Worm (Caenorhabditis elegans): ENCODE results near the gene Y94H6A.3.

The Y94H6A.3 gene

DNA sequence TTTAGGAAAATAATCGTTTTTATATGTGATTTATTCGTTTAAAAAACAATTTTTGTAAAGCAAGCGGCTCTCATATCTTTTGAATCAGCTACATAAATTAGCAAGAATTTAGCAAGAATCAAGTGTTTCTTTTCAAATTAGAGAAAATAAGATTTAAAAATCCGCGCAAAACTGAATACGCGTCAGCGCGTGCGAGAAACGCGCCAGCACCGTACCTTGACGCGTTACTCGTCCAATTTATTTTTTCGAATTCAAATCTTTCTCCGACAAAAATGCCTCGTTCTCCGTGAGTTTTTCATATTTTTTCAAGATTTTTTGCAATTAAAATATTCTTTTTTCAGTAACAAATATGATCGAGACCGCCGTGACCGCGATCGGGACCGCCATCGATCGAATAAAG, at the start of gene Y94H6A.3:
Gene Y94H6A.3 (plus strand): TSS at position 232 of the 400 bp plus-strand sequence.
- TF ChIP-seq F13C5.2 (tag; optimal IDR thresholded peaks at IDR 0.05) (peak; percentile 69), ceh-36 (tag; optimal IDR thresholded peaks at IDR 0.05) (no peak), flt-1 (GFP tag; IDR thresholded peaks at IDR 0.05) (peak; percentile 51; the same call in 1 of the 2 replicates), sea-1 (GFP tag; conservative IDR thresholded peaks at IDR 0.05) (no peak)

DNA sequence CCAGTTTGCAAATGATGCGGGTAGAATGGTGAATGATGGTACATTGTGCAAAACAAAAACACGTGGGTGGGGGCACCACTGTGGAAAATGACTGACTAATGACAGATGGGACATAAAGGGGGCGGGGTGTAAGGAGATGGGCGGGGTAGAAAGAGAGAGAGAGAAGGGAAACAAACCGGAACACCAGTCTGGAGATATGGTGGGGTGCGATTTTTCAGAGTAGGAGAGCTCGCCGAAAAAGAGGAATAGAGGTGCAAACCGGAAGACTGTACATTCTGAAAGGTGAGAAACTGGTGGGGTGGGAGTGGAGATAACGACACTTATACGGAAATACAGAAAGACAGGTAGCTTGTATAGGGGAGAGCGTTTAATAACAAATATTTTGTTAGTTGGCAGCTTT, 48.1 kb upstream of the Y94H6A.3 start, which contains the start of gene ngn-1:
Gene ngn-1 (minus strand): TSS at position 101 of the 400 bp plus-strand sequence.
- TF ChIP-seq hnd-1 (tag; optimal IDR thresholded peaks at IDR 0.05), result no peak

DNA sequence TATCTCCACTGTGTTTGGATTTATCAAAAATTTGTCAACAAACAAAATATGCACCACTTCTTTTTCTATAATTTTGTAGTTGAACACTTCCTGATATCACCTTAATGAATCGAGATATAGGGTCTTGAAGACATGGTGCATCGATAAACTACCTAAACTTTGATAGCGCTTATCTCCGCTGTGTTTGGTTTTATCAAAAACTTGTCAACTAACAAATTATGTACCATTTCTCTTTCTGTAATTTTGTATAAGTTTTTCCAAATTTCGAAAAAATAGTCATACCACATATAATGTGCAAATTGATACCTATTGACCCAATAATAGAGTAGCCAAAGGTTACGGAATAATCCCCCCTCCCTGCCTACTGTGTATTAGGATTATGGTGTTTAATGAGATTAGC, 46.2 kb upstream of the Y94H6A.3 start:
- TF ChIP-seq ama-1 (optimal IDR thresholded peaks at IDR 0.05) (no peak), ceh-36 (tag; optimal IDR thresholded peaks at IDR 0.05) (peak; percentile 55), ets-7 (tag; optimal IDR thresholded peaks at IDR 0.05) (no peak)

DNA sequence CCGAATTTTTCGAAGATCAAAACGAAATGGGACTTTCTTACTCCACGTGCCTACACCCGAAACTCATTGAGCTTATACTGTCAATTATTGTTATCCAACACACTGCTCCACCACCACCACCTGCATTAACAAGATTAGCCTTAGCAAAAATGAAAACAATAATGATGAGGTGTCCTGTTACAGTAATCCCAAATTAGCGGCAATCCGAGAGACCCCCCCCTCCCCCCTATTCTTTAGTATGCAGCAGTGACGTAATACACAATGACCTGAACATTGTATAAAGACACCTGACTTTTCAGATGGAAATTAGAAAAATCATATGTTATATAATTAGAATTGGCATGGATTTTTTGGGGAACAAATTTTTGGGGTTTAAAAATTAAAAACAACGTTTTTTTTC, 41.3 kb upstream of the Y94H6A.3 start:
- TF ChIP-seq tbx-37 (GFP tag; conservative IDR thresholded peaks at IDR 0.05) (no peak), ets-7 (tag; optimal IDR thresholded peaks at IDR 0.05) (no peak), scrt-1 (GFP tag; IDR thresholded peaks at IDR 0.05) (no peak), ama-1 (optimal IDR thresholded peaks at IDR 0.05) (no peak), B0310.2 (tag; optimal IDR thresholded peaks at IDR 0.05) (no peak), aly-1 (tag; optimal IDR thresholded peaks at IDR 0.05) (no peak), ceh-36 (tag; optimal IDR thresholded peaks at IDR 0.05) (no peak), tra-4 (tag; optimal IDR thresholded peaks at IDR 0.05) (no peak), tbx-11 (GFP tag; IDR thresholded peaks at IDR 0.05) (no peak), flt-1 (GFP tag; IDR thresholded peaks at IDR 0.05) (no peak), F13C5.2 (tag; optimal IDR thresholded peaks at IDR 0.05) (no peak), pes-1 (GFP tag; IDR thresholded peaks at IDR 0.05) (no peak), sea-1 (GFP tag; conservative IDR thresholded peaks at IDR 0.05) (no peak), hnd-1 (tag; optimal IDR thresholded peaks at IDR 0.05) (no peak), hmg-4 (GFP tag; optimal IDR thresholded peaks at IDR 0.05) (no peak), ceh-13 (GFP tag; optimal IDR thresholded peaks at IDR 0.05) (no peak)

DNA sequence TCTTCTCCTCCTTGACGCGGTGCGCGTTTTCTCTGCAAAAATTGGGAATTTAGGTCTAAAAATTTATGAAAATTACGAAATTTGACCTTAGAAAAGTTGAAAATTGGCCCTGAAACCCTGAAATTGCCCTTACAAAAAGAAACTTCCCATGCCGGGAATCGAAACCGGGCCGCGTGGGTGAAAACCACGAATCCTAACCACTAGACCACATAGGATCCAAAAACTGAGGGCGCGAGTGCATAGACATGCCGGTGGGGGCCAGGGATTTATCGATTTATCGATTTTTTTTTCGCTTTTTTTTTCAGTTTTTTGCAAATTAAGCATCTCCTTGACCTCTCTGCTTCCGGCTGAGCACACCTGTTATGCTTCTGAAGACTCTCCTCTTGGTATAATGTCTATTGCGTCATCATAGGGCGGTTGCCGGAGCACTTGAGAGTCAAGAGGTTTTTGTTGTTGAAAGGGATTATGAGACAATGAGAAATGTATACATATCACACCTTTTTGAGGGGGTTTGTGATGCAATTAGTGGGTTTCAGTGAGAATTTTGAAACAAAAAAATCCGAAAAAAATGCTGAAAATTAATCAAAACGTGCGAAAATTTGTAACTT, 36.5 kb upstream of the Y94H6A.3 start:
- peak; percentile 21 for TF ChIP-seq B0310.2 (tag; optimal IDR thresholded peaks at IDR 0.05)
- peak; percentile 64 for TF ChIP-seq ceh-36 (tag; optimal IDR thresholded peaks at IDR 0.05)
- TF ChIP-seq ama-1 (optimal IDR thresholded peaks at IDR 0.05), result no peak
- peak; percentile 12 for TF ChIP-seq hmg-4 (GFP tag; optimal IDR thresholded peaks at IDR 0.05)
- peak; percentile 52; the same call in 1 of the 2 replicates for TF ChIP-seq tbx-37 (GFP tag; conservative IDR thresholded peaks at IDR 0.05)
- peak; percentile 73 for TF ChIP-seq tbx-11 (GFP tag; IDR thresholded peaks at IDR 0.05)
- TF ChIP-seq flt-1 (GFP tag; IDR thresholded peaks at IDR 0.05), result peak; percentile 67
- TF ChIP-seq ceh-13 (GFP tag; optimal IDR thresholded peaks at IDR 0.05), result no peak
- TF ChIP-seq sea-1 (GFP tag; conservative IDR thresholded peaks at IDR 0.05), result peak; percentile 82
- peak; percentile 75; the same call in 1 of the 2 replicates for TF ChIP-seq scrt-1 (GFP tag; IDR thresholded peaks at IDR 0.05)
- no peak for TF ChIP-seq F13C5.2 (tag; optimal IDR thresholded peaks at IDR 0.05)
- no peak for TF ChIP-seq aly-1 (tag; optimal IDR thresholded peaks at IDR 0.05)
- peak; percentile 21 for TF ChIP-seq ets-7 (tag; optimal IDR thresholded peaks at IDR 0.05)
- peak; percentile 71 for TF ChIP-seq pes-1 (GFP tag; IDR thresholded peaks at IDR 0.05)
- peak; percentile 4 for TF ChIP-seq hnd-1 (tag; optimal IDR thresholded peaks at IDR 0.05)
- TF ChIP-seq tra-4 (tag; optimal IDR thresholded peaks at IDR 0.05), result no peak
- TF ChIP-seq hmbx-1 (tag; optimal IDR thresholded peaks at IDR 0.05), result peak; percentile 47

DNA sequence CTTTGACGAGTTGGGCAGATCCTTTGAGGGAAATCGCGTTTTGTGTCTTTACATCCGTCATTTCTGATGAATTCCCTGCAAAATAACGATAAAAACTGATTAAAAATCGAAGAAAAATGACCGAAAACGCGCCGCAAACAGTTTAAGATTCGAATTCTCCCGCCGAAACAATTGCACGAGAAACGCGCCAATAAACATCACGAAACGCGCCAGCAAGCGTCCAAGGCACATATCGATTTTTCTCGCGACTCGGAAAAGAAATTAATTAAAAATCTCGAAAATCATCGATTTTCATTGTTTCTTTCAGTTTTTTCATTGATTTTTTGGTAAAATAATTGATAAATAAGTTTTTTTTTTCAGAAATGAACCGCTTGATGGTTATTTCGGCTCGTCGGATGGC, 35.4 kb upstream of the Y94H6A.3 start, which contains the start of the genes mdf-2 and nduv-3:
Gene mdf-2 (minus strand): TSS at position 176 of the 400 bp plus-strand sequence.
Gene nduv-3 (plus strand): TSS at position 361 of the 400 bp plus-strand sequence.
- no peak for TF ChIP-seq ceh-13 (GFP tag; optimal IDR thresholded peaks at IDR 0.05)

DNA sequence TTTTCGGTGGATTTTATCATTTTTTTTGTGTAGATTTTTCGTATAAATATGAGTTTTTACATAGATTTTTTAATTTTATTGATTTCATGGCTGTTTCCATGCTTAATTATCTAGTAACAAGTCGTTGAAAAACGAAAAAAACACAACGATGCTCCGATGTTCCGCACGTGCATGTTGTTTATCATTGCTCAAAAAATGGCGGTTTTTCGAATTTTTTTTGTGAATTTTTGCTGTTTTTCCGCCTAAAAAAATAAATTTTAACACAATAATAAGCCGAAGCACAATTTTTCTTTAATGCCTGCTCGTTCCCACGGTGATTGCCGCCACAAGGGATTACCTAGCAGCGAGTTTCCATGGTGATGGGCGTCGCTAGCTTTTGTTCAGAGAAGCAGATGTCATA, 34.3 kb upstream of the Y94H6A.3 start:
- TF ChIP-seq hnd-1 (tag; optimal IDR thresholded peaks at IDR 0.05) (no peak), sea-1 (GFP tag; conservative IDR thresholded peaks at IDR 0.05) (no peak), tbx-11 (GFP tag; IDR thresholded peaks at IDR 0.05) (no peak), hmbx-1 (tag; optimal IDR thresholded peaks at IDR 0.05) (no peak), ceh-13 (GFP tag; optimal IDR thresholded peaks at IDR 0.05) (no peak), flt-1 (GFP tag; IDR thresholded peaks at IDR 0.05) (no peak), F13C5.2 (tag; optimal IDR thresholded peaks at IDR 0.05) (no peak), tbx-37 (GFP tag; conservative IDR thresholded peaks at IDR 0.05) (no peak), ceh-36 (tag; optimal IDR thresholded peaks at IDR 0.05) (no peak), aly-1 (tag; optimal IDR thresholded peaks at IDR 0.05) (no peak), hmg-4 (GFP tag; optimal IDR thresholded peaks at IDR 0.05) (no peak), ets-7 (tag; optimal IDR thresholded peaks at IDR 0.05) (no peak), B0310.2 (tag; optimal IDR thresholded peaks at IDR 0.05) (no peak), scrt-1 (GFP tag; IDR thresholded peaks at IDR 0.05) (no peak), pes-1 (GFP tag; IDR thresholded peaks at IDR 0.05) (no peak), tra-4 (tag; optimal IDR thresholded peaks at IDR 0.05) (no peak), ama-1 (optimal IDR thresholded peaks at IDR 0.05) (no peak)

DNA sequence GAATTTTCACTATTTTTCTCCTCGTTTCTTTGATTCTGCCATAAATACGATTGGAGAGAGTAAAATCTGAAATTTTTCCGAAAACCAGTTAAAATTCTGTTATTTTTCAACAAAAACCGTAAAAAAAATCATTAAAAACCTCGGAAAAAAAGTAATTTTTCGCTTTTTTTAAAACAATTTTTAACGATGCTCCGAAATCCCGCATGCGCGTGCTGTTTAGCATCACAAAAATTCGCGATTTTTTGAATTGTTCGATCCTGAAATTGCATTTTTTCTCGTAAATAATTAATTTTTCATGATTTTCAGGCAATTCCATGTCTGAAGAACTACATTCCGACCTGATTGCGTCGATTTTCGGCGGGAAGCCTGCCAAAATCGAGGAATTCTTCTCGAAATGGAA, 33.6 kb upstream of the Y94H6A.3 start, which contains the start of gene ric-8:
Gene ric-8 (plus strand): TSS at position 301 of the 400 bp plus-strand sequence.
- no peak for TF ChIP-seq ceh-36 (tag; optimal IDR thresholded peaks at IDR 0.05)
- no peak for TF ChIP-seq hmbx-1 (tag; optimal IDR thresholded peaks at IDR 0.05)
- no peak for TF ChIP-seq aly-1 (tag; optimal IDR thresholded peaks at IDR 0.05)
- TF ChIP-seq tra-4 (tag; optimal IDR thresholded peaks at IDR 0.05), result no peak
- TF ChIP-seq flt-1 (GFP tag; IDR thresholded peaks at IDR 0.05), result no peak
- TF ChIP-seq hnd-1 (tag; optimal IDR thresholded peaks at IDR 0.05), result no peak
- no peak for TF ChIP-seq ceh-13 (GFP tag; optimal IDR thresholded peaks at IDR 0.05)
- no peak for TF ChIP-seq pes-1 (GFP tag; IDR thresholded peaks at IDR 0.05)
- TF ChIP-seq sea-1 (GFP tag; conservative IDR thresholded peaks at IDR 0.05), result no peak
- no peak for TF ChIP-seq F13C5.2 (tag; optimal IDR thresholded peaks at IDR 0.05)
- no peak for TF ChIP-seq scrt-1 (GFP tag; IDR thresholded peaks at IDR 0.05)
- no peak for TF ChIP-seq tbx-11 (GFP tag; IDR thresholded peaks at IDR 0.05)
- TF ChIP-seq hmg-4 (GFP tag; optimal IDR thresholded peaks at IDR 0.05), result no peak
